Fruit fly (Drosophila melanogaster) whole organism, embryonic: ENCODE data around the gene pod1.
A peak's percentile ranks its signal among the peaks of the same experiment; 100 is the strongest.

Experiments used
- CG10209 ChIP-seq: fragments of 200-800 bp; sonication (Bioruptor generic); optimal IDR thresholded peaks from 3 replicates; lab custom pipeline; 2017; ENCODE audit warnings: missing biosample characterization, mild to moderate bottlenecking, missing genetic modification characterization, missing genetic modification reagents
- CG1024 ChIP-seq: fragments of 200-800 bp; sonication (Bioruptor generic); IDR thresholded peaks from 2 replicates; pipeline ENCODE4 v1.3.6; 2022; ENCODE audit warnings: missing biosample characterization, missing genetic modification characterization
- CG11085 ChIP-seq: fragments of 200-800 bp; sonication (Bioruptor generic); IDR thresholded peaks from 2 replicates; pipeline ENCODE4 v1.3.6; 2022; ENCODE audit warnings: missing biosample characterization, missing genetic modification characterization
- CG11560 ChIP-seq: fragments of 200-800 bp; sonication (Bioruptor generic); IDR thresholded peaks from 3 replicates; pipeline ENCODE4 v1.3.6; 2022; ENCODE audit warnings: missing biosample characterization, missing genetic modification characterization
- CG12104 ChIP-seq: fragments of 200-800 bp; sonication (Bioruptor generic); optimal IDR thresholded peaks from 3 replicates; lab custom pipeline; 2016; ENCODE audit warnings: missing biosample characterization, missing genetic modification characterization
- CG13424 ChIP-seq: fragments of 200-800 bp; sonication (Bioruptor generic); optimal IDR thresholded peaks from 2 replicates; lab custom pipeline; 2019; ENCODE audit warnings: missing biosample characterization, mild to moderate bottlenecking, missing genetic modification characterization, moderate library complexity
- CG14667 ChIP-seq: fragments of 200-800 bp; sonication (Bioruptor generic); IDR thresholded peaks from 2 replicates; pipeline ENCODE4 v1.3.6; 2022; ENCODE audit warnings: missing biosample characterization, missing genetic modification characterization
- CG17612 ChIP-seq: fragments of 200-800 bp; sonication (Bioruptor generic); IDR thresholded peaks from 2 replicates; pipeline ENCODE4 v1.3.6; 2022; ENCODE audit warnings: missing biosample characterization, missing genetic modification characterization
- CG18599 ChIP-seq: fragments of 200-800 bp; sonication (Bioruptor generic); optimal IDR thresholded peaks from 3 replicates; lab custom pipeline; 2017; ENCODE audit warnings: missing biosample characterization, missing genetic modification characterization, mild to moderate bottlenecking, moderate library complexity, missing genetic modification reagents
- CG30431 ChIP-seq: fragments of 200-800 bp; sonication (Bioruptor generic); optimal IDR thresholded peaks from 2 replicates; lab custom pipeline; 2017; ENCODE audit warnings: missing biosample characterization, missing genetic modification characterization
- CG3065 ChIP-seq: fragments of 200-800 bp; sonication (Bioruptor generic); optimal IDR thresholded peaks from 2 replicates; lab custom pipeline; 2016; ENCODE audit warnings: missing biosample characterization, missing genetic modification characterization
- CG4328 ChIP-seq: fragments of 200-800 bp; sonication (Bioruptor generic); optimal IDR thresholded peaks from 3 replicates; lab custom pipeline; 2017; ENCODE audit warnings: missing biosample characterization, missing genetic modification reagents, missing genetic modification characterization
- CG43689 ChIP-seq: fragments of 200-800 bp; sonication (Bioruptor generic); IDR thresholded peaks from 2 replicates; pipeline ENCODE4 v1.3.6; 2022; ENCODE audit warnings: missing biosample characterization, missing genetic modification characterization
- CG5245 ChIP-seq: fragments of 200-800 bp; sonication (Bioruptor generic); optimal IDR thresholded peaks from 3 replicates; lab custom pipeline; 2016; ENCODE audit warnings: missing biosample characterization, missing genetic modification characterization
- CG6683 ChIP-seq: fragments of 200-800 bp; sonication (Bioruptor generic); optimal IDR thresholded peaks from 2 replicates; lab custom pipeline; 2017; ENCODE audit warnings: missing biosample characterization, mild to moderate bottlenecking, missing genetic modification characterization, missing genetic modification reagents
- CG6765 ChIP-seq: fragments of 200-800 bp; sonication (Bioruptor generic); optimal IDR thresholded peaks from 3 replicates; lab custom pipeline; 2017; ENCODE audit warnings: missing biosample characterization, mild to moderate bottlenecking, missing genetic modification characterization
- D19A ChIP-seq: fragments of 200-800 bp; optimal IDR thresholded peaks from 3 replicates; lab custom pipeline; 2019; ENCODE audit warnings: missing biosample characterization, mild to moderate bottlenecking, missing genetic modification characterization, moderate library complexity
- Dip3 ChIP-seq: fragments of 200-800 bp; sonication (Bioruptor generic); optimal IDR thresholded peaks from 3 replicates; lab custom pipeline; 2016; ENCODE audit warnings: missing biosample characterization, missing genetic modification characterization
- Drgx ChIP-seq: fragments of 200-800 bp; sonication (Bioruptor generic); IDR thresholded peaks from 2 replicates; pipeline ENCODE4 v1.3.6; 2022; ENCODE audit warnings: missing biosample characterization, missing genetic modification characterization
- H2.0 ChIP-seq: fragments of 200-800 bp; sonication (Bioruptor generic); IDR thresholded peaks from 2 replicates; pipeline ENCODE4 v1.3.6; 2022; ENCODE audit warnings: missing biosample characterization, missing genetic modification characterization
- HHEX ChIP-seq: fragments of 200-800 bp; sonication (Bioruptor generic); optimal IDR thresholded peaks from 3 replicates; lab custom pipeline; 2017; ENCODE audit warnings: missing biosample characterization, mild to moderate bottlenecking, missing genetic modification characterization, missing genetic modification reagents
- HLH54F ChIP-seq: fragments of 200-800 bp; sonication (Bioruptor generic); optimal IDR thresholded peaks from 3 replicates; lab custom pipeline; 2016; ENCODE audit warnings: missing biosample characterization, missing genetic modification characterization
- HmgZ ChIP-seq: fragments of 200-800 bp; sonication (Bioruptor generic); optimal IDR thresholded peaks from 2 replicates; lab custom pipeline; 2018; ENCODE audit warnings: missing biosample characterization, mild to moderate bottlenecking, missing genetic modification characterization
- Hr3 ChIP-seq: fragments of 200-800 bp; sonication (Bioruptor generic); optimal IDR thresholded peaks from 3 replicates; lab custom pipeline; 2016; ENCODE audit warnings: missing biosample characterization, missing genetic modification characterization
- Lpt ChIP-seq: fragments of >200 bp; optimal IDR thresholded peaks from 2 replicates; lab custom pipeline; 2018; ENCODE audit warnings: missing biosample characterization, missing genetic modification characterization
- Mes4 ChIP-seq: fragments of 200-800 bp; sonication (Bioruptor generic); optimal IDR thresholded peaks from 2 replicates; lab custom pipeline; 2016; ENCODE audit warnings: missing biosample characterization, missing genetic modification characterization
- Mrtf ChIP-seq: fragments of 200-800 bp; sonication (Bioruptor generic); IDR thresholded peaks from 3 replicates; pipeline ENCODE4 v1.3.6; 2022; ENCODE audit warnings: missing biosample characterization, missing genetic modification characterization
- Opbp ChIP-seq: fragments of 200-800 bp; sonication (Bioruptor generic); IDR thresholded peaks from 3 replicates; pipeline ENCODE4 v1.3.6; 2022; ENCODE audit warnings: missing biosample characterization, missing genetic modification characterization; ENCODE audit not compliant: partially characterized antibody
- Ravus ChIP-seq: fragments of 200-800 bp; sonication (Bioruptor generic); IDR thresholded peaks from 2 replicates; pipeline ENCODE4 v1.3.6; 2022; ENCODE audit warnings: missing biosample characterization, missing genetic modification characterization
- Rx ChIP-seq: fragments of 200-800 bp; sonication (Bioruptor generic); IDR thresholded peaks from 2 replicates; pipeline ENCODE4 v1.3.6; 2022; ENCODE audit warnings: missing biosample characterization, missing genetic modification characterization
- Side ChIP-seq: fragments of 200-800 bp; sonication (Bioruptor generic); optimal IDR thresholded peaks from 2 replicates; lab custom pipeline; 2016; ENCODE audit warnings: missing biosample characterization, missing genetic modification characterization
- Spps ChIP-seq: fragments of 200-800 bp; sonication (Bioruptor generic); optimal IDR thresholded peaks from 2 replicates; lab custom pipeline; 2018; ENCODE audit warnings: missing biosample characterization, mild to moderate bottlenecking, missing genetic modification characterization
- Stat92E ChIP-seq, 3 experiments: fragments of >200 bp in 2 of 3; fragments of 200-800 bp in 1 of 3; sonication (Bioruptor generic) in 1 of 3; optimal IDR thresholded peaks; 2 replicates each; lab custom pipeline; 2017 to 2019; ENCODE audit warnings: missing biosample characterization in 3 of 3, missing genetic modification characterization in 3 of 3, mild to moderate bottlenecking in 1 of 3, moderate library complexity in 1 of 3
- ase ChIP-seq: fragments of 200-800 bp; sonication (Bioruptor generic); IDR thresholded peaks from 3 replicates; pipeline ENCODE4 v1.3.6; 2022; ENCODE audit warnings: missing biosample characterization, missing genetic modification characterization
- bbx ChIP-seq: fragments of 200-800 bp; sonication (Bioruptor generic); IDR thresholded peaks from 2 replicates; pipeline ENCODE4 v1.3.6; 2022; ENCODE audit warnings: missing biosample characterization, missing genetic modification characterization; ENCODE audit not compliant: partially characterized antibody
- bcd ChIP-seq: fragments of 200-800 bp; sonication (Bioruptor generic); optimal IDR thresholded peaks from 2 replicates; lab custom pipeline; 2017; ENCODE audit warnings: missing biosample characterization, mild to moderate bottlenecking, missing genetic modification characterization
- bowl ChIP-seq: fragments of 200-800 bp; sonication (Bioruptor generic); IDR thresholded peaks from 2 replicates; pipeline ENCODE4 v1.3.6; 2022; ENCODE audit warnings: missing biosample characterization, missing genetic modification characterization
- crc ChIP-seq: fragments of 200-800 bp; sonication (Bioruptor generic); optimal IDR thresholded peaks from 2 replicates; lab custom pipeline; 2016; ENCODE audit warnings: missing biosample characterization, missing genetic modification characterization
- exex ChIP-seq: fragments of 200-800 bp; sonication (Bioruptor generic); optimal IDR thresholded peaks from 4 replicates; lab custom pipeline; 2018; ENCODE audit warnings: missing biosample characterization, mild to moderate bottlenecking, missing genetic modification characterization, moderate library complexity
- gcm2 ChIP-seq: fragments of 200-800 bp; sonication (Bioruptor generic); optimal IDR thresholded peaks from 2 replicates; lab custom pipeline; 2016; ENCODE audit warnings: missing biosample characterization, missing genetic modification characterization
- jigr1 ChIP-seq: fragments of 200-800 bp; sonication (Bioruptor generic); IDR thresholded peaks from 3 replicates; pipeline ENCODE4 v1.3.6; 2022; ENCODE audit warnings: missing biosample characterization, missing genetic modification characterization
- klu ChIP-seq: fragments of 200-800 bp; sonication (Bioruptor generic); IDR thresholded peaks from 2 replicates; pipeline ENCODE4 v1.3.6; 2022; ENCODE audit warnings: missing biosample characterization, missing genetic modification characterization
- nerfin-2 ChIP-seq: fragments of 200-800 bp; sonication (Bioruptor generic); IDR thresholded peaks from 2 replicates; pipeline ENCODE4 v1.3.6; 2022; ENCODE audit warnings: missing biosample characterization, missing genetic modification characterization; ENCODE audit not compliant: partially characterized antibody
- run ChIP-seq: fragments of 200-800 bp; sonication (Bioruptor generic); optimal IDR thresholded peaks from 3 replicates; lab custom pipeline; 2018; ENCODE audit warnings: missing biosample characterization, mild to moderate bottlenecking, missing genetic modification characterization
- salm ChIP-seq: fragments of 200-800 bp; sonication (Bioruptor generic); optimal IDR thresholded peaks from 2 replicates; lab custom pipeline; 2018; ENCODE audit warnings: missing biosample characterization, mild to moderate bottlenecking, missing genetic modification characterization
- sima ChIP-seq: fragments of 200-800 bp; sonication (Bioruptor generic); optimal IDR thresholded peaks from 2 replicates; lab custom pipeline; 2016; ENCODE audit warnings: missing biosample characterization, missing genetic modification characterization
- tap ChIP-seq: fragments of 200-800 bp; optimal IDR thresholded peaks from 3 replicates; lab custom pipeline; 2019; ENCODE audit warnings: missing biosample characterization, mild to moderate bottlenecking, missing genetic modification characterization, moderate library complexity
- trh ChIP-seq: fragments of 200-800 bp; sonication (Bioruptor generic); optimal IDR thresholded peaks from 2 replicates; lab custom pipeline; 2016; ENCODE audit warnings: missing biosample characterization, missing genetic modification characterization
- ttk ChIP-seq: fragments of 200-800 bp; sonication (Bioruptor generic); IDR thresholded peaks from 2 replicates; pipeline ENCODE4 v2.1.2; 2022; ENCODE audit warnings: missing biosample characterization, missing genetic modification characterization
- zen ChIP-seq: fragments of 200-800 bp; sonication (Bioruptor generic); optimal IDR thresholded peaks from 3 replicates; lab custom pipeline; 2018; ENCODE audit warnings: missing biosample characterization, mild to moderate bottlenecking, missing genetic modification characterization, moderate library complexity

Gene pod1

dm6 chrX:6859756-6860412 lies 56.4 kb downstream of the pod1 start (continued):
- TF ChIP-seq ase (GFP tag; lab: Robert Waterston, UW): peak; percentile 58
- peak; percentile 75 for TF ChIP-seq CG4328 (GFP tag; lab: Kevin White, UChicago)
- TF ChIP-seq Stat92E (GFP tag; optimal IDR thresholded peaks at IDR 0.05; lab: Kevin White, UChicago): no peak
- TF ChIP-seq HmgZ (tag; lab: Kevin White, UChicago): no peak
- TF ChIP-seq nerfin-2 (GFP tag; lab: Robert Waterston, UW): no peak
- TF ChIP-seq CG13424 (tag; lab: Kevin White, UChicago): peak; percentile 42
- 0 out of 2 replicates have a peak, but pooled peaks have one; percentile 44 for TF ChIP-seq CG14667 (GFP tag; lab: Robert Waterston, UW)
- peak; percentile 44 for TF ChIP-seq Drgx (GFP tag; lab: Robert Waterston, UW)
- peak; percentile 27 for TF ChIP-seq zen (tag; lab: Kevin White, UChicago)
- peak; percentile 20 for TF ChIP-seq exex (tag; lab: Kevin White, UChicago)
- peak; percentile 20; the same call in 1 of the 3 replicates for TF ChIP-seq CG11560 (tag; lab: Robert Waterston, UW)
- TF ChIP-seq salm (tag; lab: Kevin White, UChicago): no peak
- TF ChIP-seq CG6683 (GFP tag; lab: Kevin White, UChicago): peak; percentile 68
- TF ChIP-seq Spps (tag; lab: Kevin White, UChicago): peak; percentile 52
- TF ChIP-seq run (tag; lab: Kevin White, UChicago): peak; percentile 23
- TF ChIP-seq Ravus (GFP tag; lab: Robert Waterston, UW): peak; percentile 12; the same call in 1 of the 2 replicates
- TF ChIP-seq HLH54F (GFP tag; lab: Kevin White, UChicago): peak; percentile 28
- TF ChIP-seq Rx (GFP tag; lab: Robert Waterston, UW): peak; percentile 64
- 0 out of 2 replicates have a peak, but pooled peaks have one; percentile 35 for TF ChIP-seq bowl
- no peak for TF ChIP-seq CG43689 (GFP tag; lab: Robert Waterston, UW)
- peak; percentile 67; the same call in 1 of the 2 replicates for TF ChIP-seq CG11085 (GFP tag; lab: Robert Waterston, UW)
- TF ChIP-seq ttk (GFP tag; lab: Robert Waterston, UW): peak; percentile 64
- no peak for TF ChIP-seq trh (GFP tag; lab: Kevin White, UChicago)
- peak; percentile 82 for TF ChIP-seq Dip3
- 0 out of 2 replicates have a peak, but pooled peaks have one; percentile 30 for TF ChIP-seq CG17612 (GFP tag; lab: Robert Waterston, UW)
- no peak for TF ChIP-seq CG1024
- peak; percentile 81 for TF ChIP-seq Side (GFP tag; lab: Kevin White, UChicago)
- peak; percentile 43 for TF ChIP-seq sima (GFP tag; lab: Kevin White, UChicago)
- TF ChIP-seq bbx: no peak
- TF ChIP-seq Mes4 (GFP tag; lab: Kevin White, UChicago): no peak
- TF ChIP-seq bcd: peak; percentile 88
- TF ChIP-seq CG30431 (GFP tag; lab: Kevin White, UChicago): peak; percentile 10
- TF ChIP-seq CG10209 (GFP tag; lab: Kevin White, UChicago): peak; percentile 85
- TF ChIP-seq D19A (tag; lab: Kevin White, UChicago): peak; percentile 80
- TF ChIP-seq CG6765 (GFP tag; lab: Kevin White, UChicago): peak; percentile 59
- no peak for TF ChIP-seq CG3065
- peak; percentile 86 for TF ChIP-seq CG12104
- TF ChIP-seq HHEX (GFP tag; lab: Kevin White, UChicago): peak; percentile 81
- TF ChIP-seq Opbp (GFP tag; lab: Robert Waterston, UW): no peak
- peak; percentile 23 for TF ChIP-seq tap (tag; lab: Kevin White, UChicago)
- no peak for TF ChIP-seq gcm2 (GFP tag; lab: Kevin White, UChicago)
- TF ChIP-seq CG18599 (GFP tag; lab: Kevin White, UChicago): peak; percentile 82
- TF ChIP-seq jigr1 (GFP tag; lab: Robert Waterston, UW): peak; percentile 71; the same call in 2 of the 3 replicates
- no peak for TF ChIP-seq Lpt
- peak; percentile 68 for TF ChIP-seq CG5245 (GFP tag; lab: Kevin White, UChicago)
- TF ChIP-seq crc: peak; percentile 73
- TF ChIP-seq Mrtf (GFP tag; lab: Robert Waterston, UW): 0 out of 3 replicates have a peak, but pooled peaks have one; percentile 48
- TF ChIP-seq Hr3 (GFP tag; lab: Kevin White, UChicago): peak; percentile 19
- TF ChIP-seq H2.0: peak; percentile 10; the same call in 1 of the 2 replicates
- peak; percentile 65 for TF ChIP-seq klu
